Fruit fly (Drosophila melanogaster) S2 (cell line): ENCODE data around the gene CG32444.

Source experiments
- CG8478 ChIP-seq: fragments of >200 bp; optimal IDR thresholded peaks from 2 replicates; lab custom pipeline; 2018
- CTCF ChIP-seq, 2 experiments: fragments of >200 bp; optimal IDR thresholded peaks; 2 replicates each; lab custom pipeline; 2018

dm6 chr3L:21647853-21648252 lies 11.1 kb downstream of the CG32444 start:
- TF ChIP-seq CTCF (optimal IDR thresholded peaks at IDR 0.05; lab: Kevin White, UChicago) (no peak), CG8478 (lab: Kevin White, UChicago) (no peak)
